Worm (Caenorhabditis elegans) whole organism, young adult: ENCODE data around the gene gplb-1.
A peak's percentile ranks its signal among the peaks of the same experiment; 100 is the strongest.

ENCODE experiments used
- B0019.2 ChIP-seq: fragments of 200-800 bp; sonication (Bioruptor generic); conservative IDR thresholded peaks from 2 replicates; pipeline ENCODE4 v1.3.6; 2022; ENCODE audit warnings: missing genetic modification reagents, missing genetic modification characterization, missing compliant biosample characterization
- B0261.1 ChIP-seq: sonication (generic microtip); optimal IDR thresholded peaks from 2 replicates; lab custom pipeline; 2016; ENCODE audit warnings: mild to moderate bottlenecking, missing genetic modification characterization, moderate library complexity, missing compliant biosample characterization
- D2030.7 ChIP-seq: fragments of 200-800 bp; sonication (Bioruptor generic); IDR thresholded peaks from 2 replicates; pipeline ENCODE4 v1.3.6; 2022; ENCODE audit warnings: missing genetic modification reagents, missing genetic modification characterization, missing compliant biosample characterization
- F49E8.2 ChIP-seq: sonication (generic microtip); optimal IDR thresholded peaks from 3 replicates; lab custom pipeline; 2017; ENCODE audit warnings: missing genetic modification characterization, mild to moderate bottlenecking, missing compliant biosample characterization, antibody characterized with exemption, moderate library complexity; ENCODE audit not compliant: insufficient read depth
- F57A8.1 ChIP-seq: fragments of 200-800 bp; sonication (Bioruptor generic); optimal IDR thresholded peaks from 2 replicates; lab custom pipeline; 2018; ENCODE audit warnings: mild to moderate bottlenecking, missing genetic modification characterization, moderate library complexity, missing compliant biosample characterization
- T07F8.4 ChIP-seq: sonication (generic microtip); optimal IDR thresholded peaks from 2 replicates; lab custom pipeline; 2016; ENCODE audit warnings: mild to moderate bottlenecking, missing genetic modification characterization, moderate library complexity, missing compliant biosample characterization
- T26A5.8 ChIP-seq: sonication (generic microtip); optimal IDR thresholded peaks from 2 replicates; lab custom pipeline; 2016; ENCODE audit warnings: missing genetic modification characterization, missing compliant biosample characterization
- Y95B8A.8 ChIP-seq: fragments of 200-800 bp; sonication (Bioruptor generic); IDR thresholded peaks from 2 replicates; pipeline ENCODE4 v1.3.6; 2022; ENCODE audit warnings: missing genetic modification reagents, missing genetic modification characterization, missing compliant biosample characterization
- ama-1 ChIP-seq, 3 experiments: fragments of 150-350 bp in 1 of 3; sonication (generic microtip) in 2 of 3; optimal IDR thresholded peaks; 2 replicates each; lab custom pipeline; 2014 to 2018; ENCODE audit warnings: missing biosample characterization in 2 of 3, missing genetic modification characterization in 2 of 3, missing genetic modification reagents in 2 of 3
- aptf-3 ChIP-seq: fragments of 200-800 bp; sonication (Bioruptor generic); IDR thresholded peaks from 2 replicates; pipeline ENCODE4 v1.3.6; 2022; ENCODE audit warnings: missing genetic modification characterization, missing compliant biosample characterization
- atf-7 ChIP-seq: sonication (generic microtip); optimal IDR thresholded peaks from 2 replicates; lab custom pipeline; 2017; ENCODE audit warnings: mild to moderate bottlenecking, missing genetic modification characterization, missing compliant biosample characterization
- attf-5 ChIP-seq: fragments of 200-800 bp; sonication (Bioruptor generic); optimal IDR thresholded peaks from 2 replicates; lab custom pipeline; 2018; ENCODE audit warnings: mild to moderate bottlenecking, missing genetic modification characterization, missing compliant biosample characterization
- bed-2 ChIP-seq: fragments of 200-800 bp; sonication (Bioruptor generic); IDR thresholded peaks from 2 replicates; pipeline ENCODE4 v1.3.6; 2022; ENCODE audit warnings: missing genetic modification reagents, missing genetic modification characterization, missing compliant biosample characterization
- ceh-40 ChIP-seq: fragments of 200-800 bp; sonication (Bioruptor generic); IDR thresholded peaks from 2 replicates; pipeline ENCODE4 v1.3.6; 2022; ENCODE audit warnings: missing genetic modification characterization, missing compliant biosample characterization
- efl-1 ChIP-seq: fragments of 150-350 bp; optimal IDR thresholded peaks from 2 replicates; lab custom pipeline; 2014; ENCODE audit warnings: missing biosample characterization, missing genetic modification reagents, missing genetic modification characterization
- egl-18 ChIP-seq: fragments of 200-800 bp; sonication (Bioruptor generic); IDR thresholded peaks from 2 replicates; pipeline ENCODE4 v1.3.6; 2022; ENCODE audit warnings: missing genetic modification reagents, missing genetic modification characterization, missing compliant biosample characterization
- egl-44 ChIP-seq: fragments of 200-800 bp; sonication (Bioruptor generic); IDR thresholded peaks from 2 replicates; pipeline ENCODE4 v1.3.6; 2022; ENCODE audit warnings: missing genetic modification reagents, missing genetic modification characterization, missing compliant biosample characterization
- ekl-4 ChIP-seq: fragments of 200-800 bp; sonication (Bioruptor generic); IDR thresholded peaks from 2 replicates; pipeline ENCODE4 v1.3.6; 2022; ENCODE audit warnings: missing genetic modification reagents, missing genetic modification characterization, missing compliant biosample characterization
- ets-4 ChIP-seq: fragments of 200-800 bp; sonication (Bioruptor generic); optimal IDR thresholded peaks from 2 replicates; lab custom pipeline; 2018; ENCODE audit warnings: mild to moderate bottlenecking, missing genetic modification characterization, missing compliant biosample characterization
- him-1 ChIP-seq: sonication (generic microtip); optimal IDR thresholded peaks from 2 replicates; lab custom pipeline; 2016; ENCODE audit warnings: missing genotype, missing genetic modification reagents, missing genetic modification characterization, missing compliant biosample characterization
- hmg-1.2 ChIP-seq: fragments of 200-800 bp; sonication (Bioruptor generic); IDR thresholded peaks from 2 replicates; pipeline ENCODE4 v1.3.6; 2022; ENCODE audit warnings: missing genetic modification reagents, missing genetic modification characterization, missing compliant biosample characterization
- hmg-20 ChIP-seq: fragments of 200-800 bp; sonication (Bioruptor generic); IDR thresholded peaks from 2 replicates; pipeline ENCODE4 v1.3.6; 2022; ENCODE audit warnings: missing genetic modification reagents, missing genetic modification characterization, missing compliant biosample characterization
- lin-26 ChIP-seq: fragments of 200-800 bp; sonication (Bioruptor generic); IDR thresholded peaks from 2 replicates; pipeline ENCODE4 v1.3.6; 2022; ENCODE audit warnings: missing genetic modification reagents, missing genetic modification characterization, missing compliant biosample characterization
- lir-1 ChIP-seq: fragments of 200-800 bp; sonication (Bioruptor generic); conservative IDR thresholded peaks from 2 replicates; pipeline ENCODE4 v1.3.6; 2022; ENCODE audit warnings: missing genetic modification reagents, missing genetic modification characterization, missing compliant biosample characterization
- lsl-1 ChIP-seq: fragments of 200-800 bp; sonication (Bioruptor generic); optimal IDR thresholded peaks from 2 replicates; lab custom pipeline; 2018; ENCODE audit warnings: mild to moderate bottlenecking, missing genetic modification characterization, moderate library complexity, missing compliant biosample characterization
- madf-3 ChIP-seq: fragments of 200-800 bp; sonication (Bioruptor generic); IDR thresholded peaks from 2 replicates; pipeline ENCODE4 v1.3.6; 2022; ENCODE audit warnings: missing genetic modification reagents, missing genetic modification characterization, missing compliant biosample characterization
- madf-6 ChIP-seq: fragments of 200-800 bp; sonication (Bioruptor generic); IDR thresholded peaks from 2 replicates; pipeline ENCODE4 v1.3.6; 2022; ENCODE audit warnings: missing genetic modification reagents, missing genetic modification characterization, missing compliant biosample characterization
- madf-8 ChIP-seq: fragments of 200-800 bp; sonication (Bioruptor generic); conservative IDR thresholded peaks from 2 replicates; pipeline ENCODE4 v1.3.6; 2022; ENCODE audit warnings: missing genetic modification reagents, missing genetic modification characterization, missing compliant biosample characterization
- mel-28 ChIP-seq: sonication (generic microtip); optimal IDR thresholded peaks from 2 replicates; lab custom pipeline; 2016; ENCODE audit warnings: borderline replicate concordance, mild to moderate bottlenecking, missing genetic modification characterization, missing compliant biosample characterization
- mes-4 ChIP-seq: sonication (generic microtip); optimal IDR thresholded peaks from 2 replicates; lab custom pipeline; 2016; ENCODE audit warnings: missing genotype, missing genetic modification characterization, missing compliant biosample characterization
- mxl-1 ChIP-seq: sonication (generic microtip); optimal IDR thresholded peaks from 2 replicates; lab custom pipeline; 2016; ENCODE audit warnings: missing genetic modification characterization, missing compliant biosample characterization
- nfya-2 ChIP-seq: fragments of 200-800 bp; sonication (Bioruptor generic); IDR thresholded peaks from 2 replicates; pipeline ENCODE4 v1.3.6; 2022; ENCODE audit warnings: missing genetic modification reagents, missing genetic modification characterization, missing compliant biosample characterization
- nhr-120 ChIP-seq: fragments of 200-800 bp; sonication (Bioruptor generic); IDR thresholded peaks from 2 replicates; pipeline ENCODE4 v1.3.6; 2022; ENCODE audit warnings: missing genetic modification characterization, missing compliant biosample characterization
- pbrm-1 ChIP-seq: fragments of 200-800 bp; sonication (Bioruptor generic); IDR thresholded peaks from 2 replicates; pipeline ENCODE4 v1.3.6; 2022; ENCODE audit warnings: missing genetic modification reagents, missing genetic modification characterization, missing compliant biosample characterization
- rcor-1 ChIP-seq: fragments of 200-800 bp; sonication (Bioruptor generic); IDR thresholded peaks from 2 replicates; pipeline ENCODE4 v1.3.6; 2022; ENCODE audit warnings: missing genetic modification reagents, missing genetic modification characterization, missing compliant biosample characterization
- rpc-1 ChIP-seq, 2 experiments: fragments of 150-350 bp in 1 of 2; sonication (generic microtip) in 1 of 2; optimal IDR thresholded peaks; 2 replicates each; lab custom pipeline; 2014 to 2018; ENCODE audit warnings: missing biosample characterization in 1 of 2, missing genetic modification characterization in 1 of 2, missing genetic modification reagents in 1 of 2, missing genotype in 1 of 2
- snpc-3.4 ChIP-seq: sonication (generic microtip); optimal IDR thresholded peaks from 2 replicates; lab custom pipeline; 2017; ENCODE audit warnings: missing genetic modification characterization, mild to moderate bottlenecking, missing compliant biosample characterization, antibody characterized with exemption, moderate library complexity, missing genotype, missing genetic modification reagents
- snpc-4 ChIP-seq, 5 experiments: fragments of 150-350 bp in 1 of 5; sonication (generic microtip) in 4 of 5; optimal IDR thresholded peaks; 2 replicates each; lab custom pipeline; 2014 to 2018; ENCODE audit warnings: missing genetic modification characterization in 5 of 5, missing biosample characterization in 3 of 5, antibody characterized with exemption in 2 of 5, mild to moderate bottlenecking in 2 of 5, missing compliant biosample characterization in 2 of 5, missing genotype in 2 of 5, moderate library complexity in 2 of 5, missing genetic modification reagents in 1 of 5
- tbp1 ChIP-seq: fragments of 200-800 bp; sonication (Bioruptor generic); optimal IDR thresholded peaks from 2 replicates; lab custom pipeline; 2018; ENCODE audit warnings: mild to moderate bottlenecking, missing genetic modification characterization, missing compliant biosample characterization
- tlf-1 ChIP-seq: fragments of 200-800 bp; sonication (Bioruptor generic); optimal IDR thresholded peaks from 2 replicates; lab custom pipeline; 2018; ENCODE audit warnings: mild to moderate bottlenecking, missing genetic modification characterization, missing compliant biosample characterization
- unc-130 ChIP-seq: sonication (generic microtip); optimal IDR thresholded peaks from 2 replicates; lab custom pipeline; 2016; ENCODE audit warnings: missing genetic modification reagents, missing genetic modification characterization, missing compliant biosample characterization
- xnd-1 ChIP-seq: sonication (generic microtip); optimal IDR thresholded peaks from 2 replicates; lab custom pipeline; 2016; ENCODE audit warnings: missing genotype, missing genetic modification reagents, missing genetic modification characterization, missing compliant biosample characterization
- zfh-2 ChIP-seq: fragments of 200-800 bp; sonication (Bioruptor generic); conservative IDR thresholded peaks from 2 replicates; pipeline ENCODE4 v1.3.6; 2022; ENCODE audit warnings: missing genetic modification reagents, missing genetic modification characterization, missing compliant biosample characterization
- ztf-25 ChIP-seq: fragments of 200-800 bp; sonication (Bioruptor generic); IDR thresholded peaks from 2 replicates; pipeline ENCODE4 v1.3.6; 2022; ENCODE audit warnings: missing genetic modification reagents, missing genetic modification characterization, missing compliant biosample characterization
- ztf-3 ChIP-seq: fragments of 200-800 bp; sonication (Bioruptor generic); optimal IDR thresholded peaks from 2 replicates; lab custom pipeline; 2018; ENCODE audit warnings: mild to moderate bottlenecking, missing genetic modification characterization, missing compliant biosample characterization
- ztf-6 ChIP-seq: fragments of 200-800 bp; sonication (Bioruptor generic); IDR thresholded peaks from 2 replicates; pipeline ENCODE4 v1.3.6; 2022; ENCODE audit warnings: missing genetic modification reagents, missing genetic modification characterization, missing compliant biosample characterization

gplb-1 gene

ce11 chrV:8495965-8496364, 24.9 kb upstream of the gplb-1 start (continued):
- TF ChIP-seq attf-5 (peak; percentile 43), ceh-40 (GFP tag; lab: Robert Waterston, UW) (peak; percentile 63; the same call in 1 of the 2 replicates), zfh-2 (no peak), T07F8.4 (tag; lab: Kevin White, UChicago) (peak; percentile 35), hmg-20 (GFP tag; lab: Robert Waterston, UW) (no peak), Y95B8A.8 (0 out of 2 replicates have a peak, but pooled peaks have one; percentile 77), aptf-3 (GFP tag; lab: Robert Waterston, UW) (no peak), T26A5.8 (tag; lab: Kevin White, UChicago) (peak; percentile 70), nhr-120 (no peak), snpc-4 (GFP tag; optimal IDR thresholded peaks at IDR 0.05; lab: Kevin White, UChicago) (peak; percentile 17), snpc-4 (tag; optimal IDR thresholded peaks at IDR 0.05; lab: Kevin White, UChicago) (peak; percentile 43 to 90 (median 68)), F49E8.2 (peak; percentile 21), atf-7 (tag; lab: Kevin White, UChicago) (no peak), bed-2 (GFP tag; lab: Robert Waterston, UW) (no peak), nfya-2 (GFP tag; lab: Robert Waterston, UW) (no peak), ztf-6 (no peak), mel-28 (no peak), mes-4 (tag; lab: Kevin White, UChicago) (no peak), xnd-1 (tag; lab: Kevin White, UChicago) (no peak), him-1 (tag; lab: Kevin White, UChicago) (peak; percentile 89), tlf-1 (GFP tag; lab: Kevin White, UChicago) (no peak), lir-1 (no peak), egl-18 (GFP tag; lab: Robert Waterston, UW) (no peak), lsl-1 (GFP tag; lab: Kevin White, UChicago) (peak; percentile 39), snpc-3.4 (tag; lab: Kevin White, UChicago) (peak; percentile 34), unc-130 (GFP tag; lab: Kevin White, UChicago) (no peak), tbp1 (GFP tag; lab: Kevin White, UChicago) (peak; percentile 93), ets-4 (GFP tag; lab: Kevin White, UChicago) (no peak), rpc-1 (optimal IDR thresholded peaks at IDR 0.05; lab: Kevin White, UChicago) (peak; percentile 72), rpc-1 (tag; optimal IDR thresholded peaks at IDR 0.05; lab: Kevin White, UChicago) (peak; percentile 88)

- TF ChIP-seq lin-26 (peak; percentile 91), egl-44 (0 out of 2 replicates have a peak, but pooled peaks have one; percentile 34), him-1 (tag; lab: Kevin White, UChicago) (peak; percentile 56), rcor-1 (GFP tag; lab: Robert Waterston, UW) (0 out of 2 replicates have a peak, but pooled peaks have one; percentile 17), ama-1 (optimal IDR thresholded peaks at IDR 0.05; lab: Kevin White, UChicago) (no peak), ama-1 (GFP tag; optimal IDR thresholded peaks at IDR 0.05; lab: Kevin White, UChicago) (no peak), mxl-1 (tag; lab: Kevin White, UChicago) (no peak), efl-1 (GFP tag; lab: Kevin White, UChicago) (no peak), pbrm-1 (GFP tag; lab: Robert Waterston, UW) (peak; percentile 50), F57A8.1 (GFP tag; lab: Kevin White, UChicago) (peak; percentile 63), snpc-4 (GFP tag; optimal IDR thresholded peaks at IDR 0.05; lab: Kevin White, UChicago) (no peak), snpc-4 (tag; optimal IDR thresholded peaks at IDR 0.05; lab: Kevin White, UChicago) (peak in 1 of 4 experiments; percentile 74), ztf-25 (GFP tag; lab: Robert Waterston, UW) (peak; percentile 71; the same call in 1 of the 2 replicates), ceh-40 (GFP tag; lab: Robert Waterston, UW) (peak; percentile 74; the same call in 1 of the 2 replicates), rpc-1 (optimal IDR thresholded peaks at IDR 0.05; lab: Kevin White, UChicago) (peak; percentile 48), rpc-1 (tag; optimal IDR thresholded peaks at IDR 0.05; lab: Kevin White, UChicago) (peak; percentile 78), madf-3 (GFP tag; lab: Robert Waterston, UW) (no peak), ekl-4 (GFP tag; lab: Robert Waterston, UW) (no peak), F49E8.2 (no peak), B0019.2 (GFP tag; lab: Robert Waterston, UW) (no peak), madf-6 (peak; percentile 52; the same call in 1 of the 2 replicates), D2030.7 (GFP tag; lab: Robert Waterston, UW) (peak; percentile 71), hmg-1.2 (GFP tag; lab: Robert Waterston, UW) (peak; percentile 60), ztf-3 (GFP tag; lab: Kevin White, UChicago) (no peak), B0261.1 (tag; lab: Kevin White, UChicago) (peak; percentile 66), aptf-3 (GFP tag; lab: Robert Waterston, UW) (no peak), madf-8 (GFP tag; lab: Robert Waterston, UW) (no peak), lsl-1 (GFP tag; lab: Kevin White, UChicago) (peak; percentile 28)
Measured at ce11 chrV:8495106-8495505, 24.1 kb upstream of the gplb-1 start.
